Fruit fly (Drosophila melanogaster) whole organism, pupa: ENCODE results near the gene Rack1.

ENCODE experiments used
- CG10348 ChIP-seq: fragments of 200-800 bp; sonication (Bioruptor generic); IDR thresholded peaks from 2 replicates; pipeline ENCODE4 v1.3.6; 2022; ENCODE audit warnings: missing biosample characterization, missing genetic modification characterization
- CG12605 ChIP-seq: fragments of 200-800 bp; sonication (Bioruptor generic); IDR thresholded peaks from 2 replicates; pipeline ENCODE4 v1.3.6; 2022; ENCODE audit warnings: missing biosample characterization, missing genetic modification characterization
- CG13204 ChIP-seq: fragments of 200-800 bp; sonication (Bioruptor generic); optimal IDR thresholded peaks from 2 replicates; lab custom pipeline; 2018; ENCODE audit warnings: missing biosample characterization, mild to moderate bottlenecking, missing genetic modification characterization, moderate library complexity
- CG14655 ChIP-seq: fragments of 200-800 bp; sonication (Bioruptor generic); optimal IDR thresholded peaks from 3 replicates; lab custom pipeline; 2017; ENCODE audit warnings: mild to moderate bottlenecking, missing biosample characterization, missing genetic modification reagents, missing genetic modification characterization
- CG15710 ChIP-seq: fragments of 200-800 bp; sonication (Bioruptor generic); optimal IDR thresholded peaks from 2 replicates; lab custom pipeline; 2018; ENCODE audit warnings: missing biosample characterization, mild to moderate bottlenecking, missing genetic modification characterization, moderate library complexity
- CG17806 ChIP-seq: fragments of 200-800 bp; sonication (Bioruptor generic); optimal IDR thresholded peaks from 2 replicates; lab custom pipeline; 2018; ENCODE audit warnings: missing biosample characterization, mild to moderate bottlenecking, missing genetic modification characterization, moderate library complexity
- CG32121 ChIP-seq: fragments of 200-800 bp; sonication (Bioruptor generic); IDR thresholded peaks from 2 replicates; pipeline ENCODE4 v1.3.6; 2022; ENCODE audit warnings: missing biosample characterization, missing genetic modification characterization
- CG34367 ChIP-seq: fragments of 200-800 bp; sonication (Bioruptor generic); optimal IDR thresholded peaks from 2 replicates; lab custom pipeline; 2018; ENCODE audit warnings: missing biosample characterization, mild to moderate bottlenecking, missing genetic modification characterization
- CG4496 ChIP-seq: fragments of 200-800 bp; sonication (Bioruptor generic); IDR thresholded peaks from 3 replicates; pipeline ENCODE4 v1.3.6; 2022; ENCODE audit warnings: missing biosample characterization, missing genetic modification characterization
- CG8159 ChIP-seq: fragments of 200-800 bp; sonication (Bioruptor generic); optimal IDR thresholded peaks from 3 replicates; lab custom pipeline; 2018; ENCODE audit warnings: missing biosample characterization, mild to moderate bottlenecking, missing genetic modification characterization, moderate library complexity
- CG8301 ChIP-seq: fragments of 200-800 bp; sonication (Bioruptor generic); optimal IDR thresholded peaks from 2 replicates; lab custom pipeline; 2018; ENCODE audit warnings: missing biosample characterization, mild to moderate bottlenecking, missing genetic modification characterization
- CG9948 ChIP-seq: fragments of 200-800 bp; sonication (Bioruptor generic); optimal IDR thresholded peaks from 2 replicates; lab custom pipeline; 2018; ENCODE audit warnings: missing biosample characterization, mild to moderate bottlenecking, missing genetic modification characterization, moderate library complexity
- D1 ChIP-seq: fragments of 200-800 bp; sonication (Bioruptor generic); optimal IDR thresholded peaks from 2 replicates; lab custom pipeline; 2018; ENCODE audit warnings: missing biosample characterization, mild to moderate bottlenecking, missing genetic modification characterization, moderate library complexity
- EcR ChIP-seq: fragments of 200-800 bp; sonication (Bioruptor generic); optimal IDR thresholded peaks from 3 replicates; lab custom pipeline; 2019; ENCODE audit warnings: missing biosample characterization, missing genetic modification characterization, mild to moderate bottlenecking, moderate library complexity, missing genetic modification reagents
- Ets98B ChIP-seq: fragments of 200-800 bp; sonication (Bioruptor generic); IDR thresholded peaks from 2 replicates; pipeline ENCODE4 v1.3.6; 2022; ENCODE audit warnings: missing biosample characterization, missing genetic modification characterization
- Pif1A ChIP-seq: fragments of 200-800 bp; sonication (Bioruptor generic); optimal IDR thresholded peaks from 3 replicates; lab custom pipeline; 2016; ENCODE audit warnings: missing biosample characterization, missing genetic modification characterization
- Pif1B ChIP-seq: fragments of 200-800 bp; sonication (Bioruptor generic); optimal IDR thresholded peaks from 3 replicates; lab custom pipeline; 2016; ENCODE audit warnings: missing biosample characterization, missing genetic modification characterization
- Snoo ChIP-seq: fragments of 200-800 bp; sonication (Bioruptor generic); optimal IDR thresholded peaks from 3 replicates; lab custom pipeline; 2017; ENCODE audit warnings: missing biosample characterization, mild to moderate bottlenecking, missing genetic modification characterization, inconsistent platforms
- fd96Ca ChIP-seq: fragments of 200-800 bp; sonication (Bioruptor generic); IDR thresholded peaks from 3 replicates; pipeline ENCODE4 v1.3.6; 2022; ENCODE audit warnings: missing biosample characterization, missing genetic modification characterization
- gl ChIP-seq: fragments of 200-800 bp; sonication (Bioruptor generic); optimal IDR thresholded peaks from 2 replicates; lab custom pipeline; 2018; ENCODE audit warnings: missing biosample characterization, mild to moderate bottlenecking, missing genetic modification characterization
- rn ChIP-seq: fragments of 200-800 bp; sonication (Bioruptor generic); IDR thresholded peaks from 2 replicates; pipeline ENCODE4 v1.3.6; 2022; ENCODE audit warnings: missing biosample characterization, missing genetic modification characterization

Gene Rack1

DNA sequence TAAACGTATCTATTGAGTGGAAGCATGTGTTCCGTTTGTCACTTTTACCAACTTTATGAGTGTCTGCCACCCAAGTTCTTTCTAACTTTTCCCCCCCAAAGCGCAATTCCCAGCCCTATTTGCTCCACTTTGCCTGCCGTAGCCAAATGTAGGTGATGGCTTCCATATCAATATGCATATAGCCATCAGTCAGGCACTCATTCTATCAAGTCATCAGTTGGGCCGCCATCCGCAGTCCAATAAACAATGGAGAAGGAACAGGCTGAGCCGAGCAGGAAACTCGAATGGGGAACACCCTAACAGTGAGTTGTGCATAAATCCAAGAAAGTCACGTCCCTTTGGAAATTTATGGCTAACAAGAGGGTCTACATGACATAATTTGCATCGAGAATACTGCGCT, 19.6 kb downstream of the Rack1 start:
- TF ChIP-seq D1 (no peak), Ets98B (GFP tag; lab: Robert Waterston, UW) (no peak), Pif1A (GFP tag; lab: Kevin White, UChicago) (no peak), CG10348 (GFP tag; lab: Robert Waterston, UW) (no peak), EcR (GFP tag; lab: Kevin White, UChicago) (no peak), Snoo (no peak), CG17806 (tag; lab: Kevin White, UChicago) (no peak)
- TF ChIP-seq, all 21 proteins: peak for 0

DNA sequence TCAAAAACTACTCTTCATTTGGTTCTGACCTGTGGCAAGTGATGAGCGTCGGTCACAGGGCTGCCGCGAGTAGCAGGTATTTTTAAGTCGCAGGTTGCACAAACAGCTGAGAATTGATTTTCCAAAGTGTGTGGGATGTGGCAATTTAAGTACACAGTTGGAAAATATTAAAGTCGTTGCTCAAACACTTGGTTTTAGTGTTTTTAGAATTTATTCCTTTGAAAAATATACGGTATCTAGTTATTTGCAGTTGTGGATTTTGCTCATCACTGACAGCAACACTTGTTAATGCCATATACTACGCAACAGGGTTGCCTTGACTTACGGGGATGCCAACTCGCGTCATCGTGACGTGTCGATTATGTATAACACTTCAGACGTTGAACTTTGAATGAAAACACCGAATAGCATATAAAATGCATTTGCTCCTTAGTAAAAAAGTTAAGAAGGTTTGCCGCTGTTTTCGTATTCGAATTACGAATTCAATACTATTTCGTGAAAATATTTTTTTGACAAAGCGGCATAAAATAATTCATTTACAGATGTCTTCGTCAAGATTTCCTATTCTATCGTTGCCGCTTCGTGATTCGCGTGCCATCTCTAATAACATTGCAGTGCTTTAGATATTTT, 27.2 kb downstream of the Rack1 start, which contains the start of the genes Herp and r2d2:
Herp (minus strand) TSS at position 255 of the 630 bp plus-strand sequence.
r2d2 (plus strand) TSS at position 344 of the 630 bp plus-strand sequence.
- TF ChIP-seq CG9948 (tag; lab: Kevin White, UChicago) (peak; percentile 82), CG32121 (peak; percentile 78), CG15710 (tag; lab: Kevin White, UChicago) (peak; percentile 88), CG13204 (GFP tag; lab: Kevin White, UChicago) (no peak), CG14655 (peak; percentile 87), Snoo (peak; percentile 84), gl (tag; lab: Kevin White, UChicago) (peak; percentile 73), CG8301 (tag; lab: Kevin White, UChicago) (peak; percentile 87), Pif1B (GFP tag; lab: Kevin White, UChicago) (peak; percentile 84), CG12605 (GFP tag; lab: Robert Waterston, UW) (peak; percentile 55), CG4496 (GFP tag; lab: Robert Waterston, UW) (peak; percentile 87), CG8159 (tag; lab: Kevin White, UChicago) (peak; percentile 88), D1 (no peak), fd96Ca (GFP tag; lab: Robert Waterston, UW) (peak; percentile 93), EcR (GFP tag; lab: Kevin White, UChicago) (peak; percentile 56), CG17806 (tag; lab: Kevin White, UChicago) (peak; percentile 77), Ets98B (GFP tag; lab: Robert Waterston, UW) (peak; percentile 81), CG10348 (GFP tag; lab: Robert Waterston, UW) (peak; percentile 52; the same call in 1 of the 2 replicates), CG34367 (peak; percentile 84), rn (GFP tag; lab: Robert Waterston, UW) (no peak; the same call in 1 of the 2 replicates), Pif1A (GFP tag; lab: Kevin White, UChicago) (peak; percentile 88)

DNA sequence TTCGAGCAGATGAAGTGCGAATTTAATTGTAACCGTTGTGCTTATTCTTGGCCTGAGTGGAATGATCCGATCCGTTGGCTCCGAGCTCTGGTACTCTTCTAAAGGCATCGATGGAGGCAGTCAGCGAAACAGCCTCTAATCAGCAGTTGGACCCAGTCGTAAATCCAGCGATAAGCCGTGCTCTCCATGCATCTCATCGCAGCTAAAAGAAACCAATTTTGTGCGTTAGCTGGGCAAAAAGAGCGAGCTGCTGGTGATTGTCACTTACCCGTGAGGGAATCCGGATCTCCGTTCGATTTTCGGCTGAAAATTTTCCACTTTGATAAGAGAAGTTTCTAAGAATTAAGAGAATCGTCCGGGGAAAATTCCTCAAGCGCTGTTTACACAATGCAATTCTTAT, 31.3 kb downstream of the Rack1 start, which contains the start of gene LKRSDH:
LKRSDH (minus strand) TSS at position 101 of the 400 bp plus-strand sequence.
- TF ChIP-seq CG32121, result 0 out of 2 replicates have a peak, but pooled peaks have one; percentile 17
- TF ChIP-seq Ets98B (GFP tag; lab: Robert Waterston, UW), result no peak
- TF ChIP-seq CG13204 (GFP tag; lab: Kevin White, UChicago), result no peak
- TF ChIP-seq CG10348 (GFP tag; lab: Robert Waterston, UW), result no peak
- TF ChIP-seq CG34367, result no peak
- no peak for TF ChIP-seq CG9948 (tag; lab: Kevin White, UChicago)
- TF ChIP-seq CG4496 (GFP tag; lab: Robert Waterston, UW), result no peak
- no peak for TF ChIP-seq CG8301 (tag; lab: Kevin White, UChicago)

DNA sequence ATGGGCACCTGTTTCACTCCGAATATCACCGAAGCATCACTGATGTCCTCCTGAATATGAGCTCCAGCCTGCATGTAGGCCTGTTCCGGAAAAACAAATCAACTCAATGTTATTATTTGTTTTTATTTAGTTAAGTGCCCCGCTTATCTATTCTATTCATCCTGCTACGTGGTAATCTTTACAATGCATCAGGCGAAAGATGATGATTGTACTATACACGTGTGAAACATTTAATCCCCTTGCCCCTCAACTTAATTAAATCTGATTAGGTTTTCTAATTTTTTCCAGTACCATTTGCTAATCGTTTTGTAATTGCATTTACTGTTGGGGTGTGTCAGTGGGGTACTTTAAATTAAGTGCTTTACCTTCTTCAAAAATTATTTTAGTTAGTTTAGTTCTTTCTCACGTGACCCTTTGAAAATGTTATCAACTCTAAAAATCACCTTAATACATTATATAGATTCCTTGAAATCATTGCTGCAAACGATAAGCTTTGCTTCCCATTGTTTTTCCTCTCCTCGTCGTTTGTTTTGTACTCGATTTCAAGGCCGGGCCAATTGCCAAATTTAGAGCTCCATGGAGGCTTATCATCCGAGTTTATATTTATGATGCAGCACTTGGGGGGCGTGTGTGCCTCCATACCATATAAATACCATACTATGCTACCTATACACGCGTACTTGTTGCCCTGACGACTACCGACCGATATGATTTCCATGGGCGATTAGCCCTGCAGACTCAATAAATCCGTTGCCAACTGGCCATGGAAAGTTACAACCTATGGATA, 32.2 kb downstream of the Rack1 start:
- no peak for TF ChIP-seq Pif1B (GFP tag; lab: Kevin White, UChicago)
- TF ChIP-seq CG8301 (tag; lab: Kevin White, UChicago), result no peak

DNA sequence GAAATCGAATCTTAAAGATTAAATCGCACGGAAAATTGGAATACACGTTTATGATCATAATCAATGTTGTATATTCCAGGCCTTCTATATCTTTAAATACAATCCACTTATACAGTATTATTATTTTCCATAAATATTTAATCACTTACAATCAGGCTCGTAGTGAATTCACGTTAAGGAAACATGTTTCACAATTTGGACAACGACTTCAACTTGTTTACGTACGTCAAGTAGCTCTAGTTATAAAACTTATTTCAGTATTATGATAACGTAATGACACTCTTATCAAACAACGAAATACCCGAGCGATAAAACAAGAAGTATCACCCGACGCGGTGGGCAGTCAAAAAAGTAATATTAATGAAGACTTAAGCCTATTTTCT, 35.8 kb downstream of the Rack1 start:
- TF ChIP-seq CG14655, result no peak
- no peak for TF ChIP-seq EcR (GFP tag; lab: Kevin White, UChicago)
- no peak for TF ChIP-seq fd96Ca (GFP tag; lab: Robert Waterston, UW)
- TF ChIP-seq D1, result no peak
- TF ChIP-seq CG9948 (tag; lab: Kevin White, UChicago), result no peak
- TF ChIP-seq rn (GFP tag; lab: Robert Waterston, UW), result no peak
- TF ChIP-seq CG4496 (GFP tag; lab: Robert Waterston, UW), result no peak
- no peak for TF ChIP-seq Snoo
- TF ChIP-seq Pif1A (GFP tag; lab: Kevin White, UChicago), result no peak
- TF ChIP-seq CG15710 (tag; lab: Kevin White, UChicago), result no peak
- TF ChIP-seq, all 21 proteins: peak for 0
